Worm (Caenorhabditis elegans) whole organism, L4 larva: ENCODE data around the gene srg-6.

ENCODE experiments used
- F44E2.7 ChIP-seq: fragments of 200-800 bp; sonication (Bioruptor generic); IDR thresholded peaks from 2 replicates; pipeline ENCODE4 v2.1.2; 2022; ENCODE audit warnings: missing genetic modification characterization, missing compliant biosample characterization
- F49E8.2 ChIP-seq: sonication (generic microtip); optimal IDR thresholded peaks from 2 replicates; lab custom pipeline; 2016; ENCODE audit warnings: missing compliant biosample characterization, mild to moderate bottlenecking, missing genetic modification characterization, borderline replicate concordance
- T20F7.1 ChIP-seq: fragments of 200-800 bp; sonication (Bioruptor generic); optimal IDR thresholded peaks from 2 replicates; lab custom pipeline; 2018; ENCODE audit warnings: mild to moderate bottlenecking, missing genetic modification characterization, missing compliant biosample characterization
- Y105C5A.15 ChIP-seq: fragments of 200-800 bp; sonication (Bioruptor generic); IDR thresholded peaks from 2 replicates; pipeline ENCODE4 v1.3.6; 2022; ENCODE audit warnings: missing genetic modification characterization, missing compliant biosample characterization
- aly-2 ChIP-seq: sonication (generic microtip); optimal IDR thresholded peaks from 2 replicates; lab custom pipeline; 2018; ENCODE audit warnings: missing biosample characterization, missing genetic modification characterization
- ama-1 ChIP-seq: fragments of 150-350 bp; optimal IDR thresholded peaks from 2 replicates; lab custom pipeline; 2014; ENCODE audit warnings: inconsistent platforms, mixed read lengths
- arid-1 ChIP-seq: fragments of 200-800 bp; sonication (Bioruptor generic); conservative IDR thresholded peaks from 2 replicates; pipeline ENCODE4 v1.3.6; 2022; ENCODE audit warnings: missing genetic modification reagents, missing genetic modification characterization, missing compliant biosample characterization
- ceh-20 ChIP-seq: fragments of 200-800 bp; sonication (Bioruptor generic); IDR thresholded peaks from 2 replicates; pipeline ENCODE4 v1.3.6; 2022; ENCODE audit warnings: missing genetic modification reagents, missing genetic modification characterization, missing compliant biosample characterization
- ceh-32 ChIP-seq: sonication (generic microtip); optimal IDR thresholded peaks from 2 replicates; lab custom pipeline; 2016; ENCODE audit warnings: mild to moderate bottlenecking, missing genetic modification characterization, missing compliant biosample characterization; ENCODE audit not compliant: poor library complexity
- ceh-62 ChIP-seq: sonication (generic microtip); optimal IDR thresholded peaks from 2 replicates; lab custom pipeline; 2017; ENCODE audit warnings: missing biosample characterization, missing genetic modification characterization
- ceh-82 ChIP-seq: sonication (generic microtip); optimal IDR thresholded peaks from 2 replicates; lab custom pipeline; 2017; ENCODE audit warnings: missing biosample characterization, missing genetic modification characterization
- ctbp-1 ChIP-seq: fragments of 200-800 bp; sonication (Bioruptor generic); IDR thresholded peaks from 2 replicates; pipeline ENCODE4 v1.3.6; 2022; ENCODE audit warnings: missing genetic modification reagents, missing genetic modification characterization, missing compliant biosample characterization
- daf-12 ChIP-seq: fragments of 150-350 bp; optimal IDR thresholded peaks from 2 replicates; lab custom pipeline; 2014; ENCODE audit warnings: missing biosample characterization, missing genetic modification reagents, missing genetic modification characterization
- daf-8 ChIP-seq: fragments of 200-800 bp; sonication (Bioruptor generic); IDR thresholded peaks from 2 replicates; pipeline ENCODE4 v1.3.6; 2022; ENCODE audit warnings: missing genetic modification characterization, missing compliant biosample characterization
- dmd-8 ChIP-seq: fragments of 200-800 bp; sonication (Bioruptor generic); IDR thresholded peaks from 2 replicates; pipeline ENCODE4 v1.3.6; 2022; ENCODE audit warnings: missing genetic modification characterization, missing compliant biosample characterization
- dpl-1 ChIP-seq: fragments of 150-350 bp; optimal IDR thresholded peaks from 2 replicates; lab custom pipeline; 2014; ENCODE audit warnings: missing biosample characterization, missing genetic modification reagents, missing genetic modification characterization
- egl-27 ChIP-seq: sonication (generic microtip); optimal IDR thresholded peaks from 3 replicates; lab custom pipeline; 2017; ENCODE audit warnings: missing biosample characterization, missing genetic modification reagents, missing genetic modification characterization
- egl-43 ChIP-seq: fragments of 200-800 bp; sonication (Bioruptor generic); IDR thresholded peaks from 2 replicates; pipeline ENCODE4 v1.3.6; 2022; ENCODE audit warnings: missing genetic modification reagents, missing genetic modification characterization, missing compliant biosample characterization
- fkh-10 ChIP-seq: fragments of 150-350 bp; optimal IDR thresholded peaks from 2 replicates; lab custom pipeline; 2014; ENCODE audit warnings: missing biosample characterization, missing genetic modification reagents, missing genetic modification characterization
- gei-8 ChIP-seq: fragments of 200-800 bp; sonication (Bioruptor generic); optimal IDR thresholded peaks from 2 replicates; lab custom pipeline; 2018; ENCODE audit warnings: mild to moderate bottlenecking, missing genetic modification characterization, missing compliant biosample characterization
- hif-1 ChIP-seq, 2 experiments: sonication (generic microtip); optimal IDR thresholded peaks; 2 replicates each; lab custom pipeline; 2016 to 2017; ENCODE audit warnings: missing compliant biosample characterization in 2 of 2, missing genetic modification characterization in 2 of 2, missing genetic modification reagents in 2 of 2, missing genotype in 2 of 2, mild to moderate bottlenecking in 1 of 2
- hlh-11 ChIP-seq: fragments of 200-800 bp; sonication (Bioruptor generic); optimal IDR thresholded peaks from 2 replicates; lab custom pipeline; 2018; ENCODE audit warnings: mild to moderate bottlenecking, missing genetic modification characterization, missing compliant biosample characterization
- hlh-30 ChIP-seq: sonication (generic microtip); optimal IDR thresholded peaks from 2 replicates; lab custom pipeline; 2017; ENCODE audit warnings: antibody characterized with exemption, mild to moderate bottlenecking, missing genetic modification characterization, missing compliant biosample characterization; ENCODE audit not compliant: insufficient read depth
- lin-39 ChIP-seq: fragments of 150-350 bp; optimal IDR thresholded peaks from 2 replicates; lab custom pipeline; 2014; ENCODE audit warnings: missing biosample characterization, missing genetic modification reagents, missing genetic modification characterization
- lsy-2 ChIP-seq, 2 experiments: fragments of 150-350 bp in 1 of 2; sonication (generic microtip) in 1 of 2; optimal IDR thresholded peaks; 2 replicates each; lab custom pipeline; 2014 to 2017; ENCODE audit warnings: missing biosample characterization in 2 of 2, missing genetic modification characterization in 2 of 2
- mdl-1 ChIP-seq, 2 experiments: fragments of 150-350 bp in 1 of 2; sonication (generic microtip) in 1 of 2; optimal IDR thresholded peaks; 2 replicates each; lab custom pipeline; 2014 to 2017; ENCODE audit warnings: missing biosample characterization in 2 of 2, missing genetic modification characterization in 2 of 2
- mdt-29 ChIP-seq: fragments of 200-800 bp; sonication (Bioruptor generic); IDR thresholded peaks from 2 replicates; pipeline ENCODE4 v1.3.6; 2022; ENCODE audit warnings: missing genetic modification reagents, missing genetic modification characterization, missing compliant biosample characterization
- mxl-2 ChIP-seq: fragments of 200-800 bp; sonication (Bioruptor generic); conservative IDR thresholded peaks from 2 replicates; pipeline ENCODE4 v1.3.6; 2022; ENCODE audit warnings: missing genetic modification reagents, missing genetic modification characterization, missing compliant biosample characterization
- nhr-102 ChIP-seq: sonication (generic microtip); optimal IDR thresholded peaks from 2 replicates; lab custom pipeline; 2016; ENCODE audit warnings: mild to moderate bottlenecking, missing genetic modification characterization, moderate library complexity, missing compliant biosample characterization
- nhr-111 ChIP-seq: fragments of 200-800 bp; sonication (Bioruptor generic); optimal IDR thresholded peaks from 2 replicates; lab custom pipeline; 2018; ENCODE audit warnings: mild to moderate bottlenecking, missing genetic modification characterization, missing compliant biosample characterization
- nhr-25 ChIP-seq: sonication (generic microtip); optimal IDR thresholded peaks from 2 replicates; lab custom pipeline; 2017; ENCODE audit warnings: missing genetic modification characterization, mild to moderate bottlenecking, missing compliant biosample characterization, antibody characterized with exemption, moderate library complexity, borderline replicate concordance; ENCODE audit not compliant: insufficient read depth
- nhr-28 ChIP-seq: fragments of 150-350 bp; optimal IDR thresholded peaks from 2 replicates; lab custom pipeline; 2014; ENCODE audit warnings: missing biosample characterization, missing genetic modification characterization
- nhr-41 ChIP-seq: fragments of 200-800 bp; sonication (Bioruptor generic); IDR thresholded peaks from 2 replicates; pipeline ENCODE4 v1.3.6; 2022; ENCODE audit warnings: missing genetic modification reagents, missing genetic modification characterization, missing compliant biosample characterization
- nhr-48 ChIP-seq: sonication (generic microtip); optimal IDR thresholded peaks from 2 replicates; lab custom pipeline; 2016; ENCODE audit warnings: mild to moderate bottlenecking, missing genetic modification characterization, missing compliant biosample characterization
- nhr-6 ChIP-seq: fragments of 150-350 bp; optimal IDR thresholded peaks from 2 replicates; lab custom pipeline; 2014; ENCODE audit warnings: missing biosample characterization, missing genetic modification characterization
- nhr-77 ChIP-seq: fragments of 150-350 bp; optimal IDR thresholded peaks from 2 replicates; lab custom pipeline; 2014; ENCODE audit warnings: missing biosample characterization, missing genetic modification characterization
- pha-4 ChIP-seq, 2 experiments: fragments of 150-350 bp in 1 of 2; fragments of 200-800 bp in 1 of 2; sonication (Bioruptor generic) in 1 of 2; IDR thresholded peaks in 1 of 2; optimal IDR thresholded peaks in 1 of 2; 2 replicates each; pipeline versions ENCODE4 v1.3.6 to Lab custom; 2014 to 2022; ENCODE audit warnings: missing genetic modification characterization in 2 of 2, missing genetic modification reagents in 2 of 2, missing biosample characterization in 1 of 2, missing compliant biosample characterization in 1 of 2
- rbr-2 ChIP-seq: sonication (generic microtip); optimal IDR thresholded peaks from 2 replicates; lab custom pipeline; 2016; ENCODE audit warnings: missing genotype, missing genetic modification characterization, missing compliant biosample characterization
- skn-1 ChIP-seq: fragments of 150-350 bp; optimal IDR thresholded peaks from 2 replicates; lab custom pipeline; 2014; ENCODE audit warnings: missing biosample characterization, missing genetic modification characterization
- snpc-1.2 ChIP-seq: fragments of 200-800 bp; sonication (Bioruptor generic); IDR thresholded peaks from 2 replicates; pipeline ENCODE4 v1.3.6; 2022; ENCODE audit warnings: missing genetic modification reagents, missing genetic modification characterization, missing compliant biosample characterization
- tra-1 ChIP-seq: fragments of 200-800 bp; sonication (Bioruptor generic); IDR thresholded peaks from 2 replicates; pipeline ENCODE4 v1.3.6; 2022; ENCODE audit warnings: missing genetic modification reagents, missing genetic modification characterization, missing compliant biosample characterization
- unc-62 ChIP-seq, 3 experiments: fragments of 150-350 bp in 1 of 3; sonication (generic microtip); optimal IDR thresholded peaks in 2 of 3; peaks in 1 of 3; 1 replicate in 1 of 3; 2 replicates in 2 of 3; lab custom pipeline; 2014 to 2017; ENCODE audit warnings: missing biosample characterization in 3 of 3, missing genetic modification characterization in 3 of 3, missing genetic modification reagents in 3 of 3, missing genotype in 1 of 3
- zag-1 ChIP-seq: fragments of 150-350 bp; optimal IDR thresholded peaks from 2 replicates; lab custom pipeline; 2014; ENCODE audit warnings: missing biosample characterization, missing genetic modification characterization
- zfp-2 ChIP-seq: sonication (generic microtip); optimal IDR thresholded peaks from 2 replicates; lab custom pipeline; 2016; ENCODE audit warnings: mild to moderate bottlenecking, missing genetic modification characterization, missing compliant biosample characterization
- ztf-11 ChIP-seq: fragments of 150-350 bp; optimal IDR thresholded peaks from 2 replicates; lab custom pipeline; 2014; ENCODE audit warnings: missing biosample characterization, missing genetic modification characterization

srg-6 gene

DNA sequence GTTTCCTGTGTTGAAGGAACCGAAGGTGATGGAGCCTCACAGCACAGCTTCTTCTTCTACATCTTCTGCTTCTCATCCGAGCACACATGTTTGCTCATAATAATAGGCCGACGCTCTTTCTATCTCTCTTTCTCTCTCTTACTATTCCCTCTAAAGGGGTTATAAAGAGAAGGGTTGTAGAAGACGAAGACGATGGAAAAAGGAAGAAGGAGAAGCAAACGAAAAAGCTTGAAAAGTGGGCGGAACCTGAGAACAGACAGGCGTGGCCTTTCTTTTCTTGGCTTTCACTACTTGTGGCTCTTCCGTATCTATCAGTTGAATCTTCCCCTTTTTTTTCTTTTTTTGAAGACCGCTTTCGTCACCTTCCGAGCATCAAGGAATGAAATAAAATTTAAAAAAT, 42.0 kb upstream of the srg-6 start:
- no peak for TF ChIP-seq skn-1 (tag; lab: Kevin White, UChicago)
- no peak for TF ChIP-seq ztf-11 (tag; lab: Kevin White, UChicago)
- TF ChIP-seq fkh-10 (GFP tag; lab: Kevin White, UChicago), result peak; percentile 32
- no peak for TF ChIP-seq snpc-1.2 (GFP tag; lab: Robert Waterston, UW)
- no peak for TF ChIP-seq F44E2.7 (GFP tag; lab: Robert Waterston, UW)
- no peak for TF ChIP-seq nhr-41
- 0 out of 2 replicates have a peak, but pooled peaks have one; percentile 27 for TF ChIP-seq ctbp-1 (GFP tag; lab: Robert Waterston, UW)

DNA sequence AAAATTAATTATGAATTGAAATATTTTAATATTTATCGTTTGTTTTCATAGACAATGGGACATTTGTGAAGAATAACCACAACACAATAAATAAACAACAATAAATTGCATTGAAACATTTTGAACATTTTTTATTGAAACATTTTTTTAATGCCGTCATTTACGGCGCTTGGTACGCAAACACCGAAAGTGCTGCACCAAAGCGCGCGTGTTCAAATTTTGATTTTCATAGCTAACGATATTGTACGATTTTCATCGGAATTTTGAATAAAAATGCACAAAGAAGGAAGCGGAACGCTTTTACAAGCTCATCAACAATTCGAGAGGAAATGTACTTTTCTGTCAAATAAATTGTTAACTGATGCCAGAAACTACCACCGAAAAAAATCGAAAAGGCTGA, 38.0 kb upstream of the srg-6 start:
- TF ChIP-seq hlh-11 (tag; lab: Kevin White, UChicago) (no peak), dmd-8 (GFP tag; lab: Robert Waterston, UW) (no peak), mdt-29 (no peak), tra-1 (no peak), nhr-48 (tag; lab: Kevin White, UChicago) (no peak), lin-39 (tag; lab: Kevin White, UChicago) (no peak), egl-27 (tag; lab: Kevin White, UChicago) (no peak), nhr-41 (no peak), hif-1 (tag; optimal IDR thresholded peaks at IDR 0.05; lab: Kevin White, UChicago) (no peak), snpc-1.2 (GFP tag; lab: Robert Waterston, UW) (no peak), nhr-6 (tag; lab: Kevin White, UChicago) (no peak), ceh-62 (no peak), nhr-25 (no peak), ztf-11 (tag; lab: Kevin White, UChicago) (no peak)

DNA sequence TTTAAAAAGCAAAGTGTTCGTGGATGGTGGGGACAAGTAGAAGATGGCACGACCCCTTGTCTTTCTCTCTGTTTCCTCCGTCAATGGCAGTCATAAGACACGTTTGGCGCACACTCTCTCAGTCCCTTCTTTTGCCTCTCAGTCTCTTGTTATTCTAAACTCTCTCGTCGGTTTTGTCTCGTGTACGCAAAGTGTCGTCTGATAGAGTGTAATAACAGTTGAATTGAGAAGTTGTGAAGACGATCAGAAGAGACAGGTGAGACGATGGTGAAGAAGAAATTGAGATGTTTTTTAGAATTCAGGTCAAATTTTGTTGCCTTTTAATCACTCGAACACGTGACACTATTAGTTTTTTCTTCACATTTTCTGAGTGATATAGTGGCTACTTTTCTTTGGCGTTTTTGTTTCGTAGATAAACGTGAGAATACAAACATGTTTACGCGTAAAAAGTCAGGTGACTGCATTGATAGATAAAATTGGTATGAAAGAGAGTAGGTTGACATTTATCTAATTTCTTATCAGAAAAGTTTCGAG, 37.4 kb upstream of the srg-6 start, which contains the start of gene F47D12.9:
TSS of gene F47D12.9 (minus strand) at position 267 of the 534 bp plus-strand sequence.
- TF ChIP-seq nhr-102 (tag; lab: Kevin White, UChicago), result peak; percentile 55
- peak; percentile 28 for TF ChIP-seq nhr-77 (tag; lab: Kevin White, UChicago)
- TF ChIP-seq dpl-1 (GFP tag; lab: Kevin White, UChicago), result peak; percentile 51
- TF ChIP-seq gei-8 (GFP tag; lab: Kevin White, UChicago), result peak; percentile 32
- TF ChIP-seq aly-2, result no peak
- peak; percentile 59 to 84 for TF ChIP-seq lsy-2 (tag; optimal IDR thresholded peaks at IDR 0.05; lab: Kevin White, UChicago)
- peak; percentile 72 for TF ChIP-seq ceh-20
- peak; percentile 56; the same call in 1 of the 2 replicates for TF ChIP-seq egl-43 (GFP tag; lab: Robert Waterston, UW)
- TF ChIP-seq nhr-111 (GFP tag; lab: Kevin White, UChicago), result no peak
- TF ChIP-seq Y105C5A.15, result 0 out of 2 replicates have a peak, but pooled peaks have one; percentile 7
- peak; percentile 33 for TF ChIP-seq T20F7.1 (GFP tag; lab: Kevin White, UChicago)
- no peak for TF ChIP-seq ztf-11 (tag; lab: Kevin White, UChicago)
- TF ChIP-seq mdl-1 (tag; optimal IDR thresholded peaks at IDR 0.05; lab: Kevin White, UChicago), result peak; percentile 26 to 85
- TF ChIP-seq hlh-30 (tag; lab: Kevin White, UChicago), result peak; percentile 98
- peak in 1 of 2 experiments; percentile 74 for TF ChIP-seq hif-1 (tag; optimal IDR thresholded peaks at IDR 0.05; lab: Kevin White, UChicago)
- peak; percentile 56 for TF ChIP-seq rbr-2 (tag; lab: Kevin White, UChicago)
- peak; percentile 84 for TF ChIP-seq nhr-28
- TF ChIP-seq daf-8 (GFP tag; lab: Robert Waterston, UW), result no peak
- no peak for TF ChIP-seq daf-12 (tag; lab: Kevin White, UChicago)
- TF ChIP-seq ama-1 (lab: Kevin White, UChicago), result peak; percentile 51
- no peak for TF ChIP-seq fkh-10 (GFP tag; lab: Kevin White, UChicago)
- peak; percentile 46 for TF ChIP-seq nhr-25
- no peak for TF ChIP-seq arid-1
- TF ChIP-seq pha-4 (GFP tag; IDR thresholded peaks at IDR 0.05; lab: Robert Waterston, UW), result no peak
- peak; percentile 76 for TF ChIP-seq pha-4 (tag; optimal IDR thresholded peaks at IDR 0.05; lab: Kevin White, UChicago)
- TF ChIP-seq zfp-2, result no peak
- TF ChIP-seq mxl-2 (GFP tag; lab: Robert Waterston, UW), result no peak
- no peak for TF ChIP-seq ceh-32 (tag; lab: Kevin White, UChicago)
- TF ChIP-seq F49E8.2, result no peak
- TF ChIP-seq ceh-82 (tag; lab: Kevin White, UChicago), result no peak
- no peak for TF ChIP-seq zag-1 (tag; lab: Kevin White, UChicago)
- peak in 1 of 2 experiments; percentile 80 for TF ChIP-seq unc-62 (GFP tag; optimal IDR thresholded peaks at IDR 0.05 in 1 of 2; lab: Kevin White, UChicago)
- no peak for TF ChIP-seq unc-62 (tag; optimal IDR thresholded peaks at IDR 0.05; lab: Kevin White, UChicago)
